Worm (Caenorhabditis elegans) whole organism, midembryonic: ENCODE measurements around the gene syx-18.

Source experiments
- T22C8.4 ChIP-seq: fragments of 200-800 bp; sonication (Bioruptor generic); IDR thresholded peaks from 2 replicates; pipeline ENCODE4 v1.3.6; 2022; ENCODE audit warnings: missing genetic modification characterization, missing compliant biosample characterization
- cog-1 ChIP-seq: sonication (generic microtip); optimal IDR thresholded peaks from 2 replicates; lab custom pipeline; 2016; ENCODE audit warnings: missing genetic modification characterization, missing compliant biosample characterization
- flt-1 ChIP-seq: fragments of 200-800 bp; sonication (Bioruptor generic); IDR thresholded peaks from 2 replicates; pipeline ENCODE4 v1.3.6; 2022; ENCODE audit warnings: missing genetic modification characterization, missing compliant biosample characterization
- klf-2 ChIP-seq: fragments of 200-800 bp; sonication (Bioruptor generic); conservative IDR thresholded peaks from 2 replicates; pipeline ENCODE4 v1.3.6; 2022; ENCODE audit warnings: missing genetic modification reagents, missing genetic modification characterization, missing compliant biosample characterization
- med-1 ChIP-seq: sonication (generic microtip); optimal IDR thresholded peaks from 2 replicates; lab custom pipeline; 2017; ENCODE audit warnings: missing genetic modification characterization, mild to moderate bottlenecking, missing compliant biosample characterization, antibody characterized with exemption, missing genetic modification reagents; ENCODE audit not compliant: insufficient read depth
- ref-1 ChIP-seq: fragments of 200-800 bp; sonication (Bioruptor generic); conservative IDR thresholded peaks from 2 replicates; pipeline ENCODE4 v1.3.6; 2022; ENCODE audit warnings: missing genetic modification reagents, missing genetic modification characterization, missing compliant biosample characterization
- tab-1 ChIP-seq: fragments of 200-800 bp; sonication (Bioruptor generic); IDR thresholded peaks from 2 replicates; pipeline ENCODE4 v1.3.6; 2022; ENCODE audit warnings: missing genetic modification characterization, missing compliant biosample characterization
- ztf-23 ChIP-seq: fragments of 200-800 bp; sonication (Bioruptor generic); IDR thresholded peaks from 2 replicates; pipeline ENCODE4 v1.3.6; 2022; ENCODE audit warnings: missing genetic modification reagents, missing genetic modification characterization, missing compliant biosample characterization
- ztf-29 ChIP-seq: fragments of 200-800 bp; sonication (Bioruptor generic); IDR thresholded peaks from 2 replicates; pipeline ENCODE4 v1.3.6; 2022; ENCODE audit warnings: missing genetic modification reagents, missing genetic modification characterization, missing compliant biosample characterization

syx-18 gene

ce11 chrV:6655174-6655573 lies at the start of gene syx-18:
TSS of gene syx-18 (minus strand) at chrV:6655449.
- TF ChIP-seq flt-1 (GFP tag; lab: Robert Waterston, UW), result no peak
- no peak for TF ChIP-seq klf-2 (GFP tag; lab: Robert Waterston, UW)
- no peak for TF ChIP-seq cog-1
- TF ChIP-seq ztf-29 (GFP tag; lab: Robert Waterston, UW), result no peak
- TF ChIP-seq T22C8.4 (GFP tag; lab: Robert Waterston, UW), result no peak
- TF ChIP-seq tab-1 (GFP tag; lab: Robert Waterston, UW), result no peak
- no peak for TF ChIP-seq ref-1

ce11 chrV:6704482-6704881 lies 49.2 kb upstream of the syx-18 start:
- TF ChIP-seq cog-1 (no peak), med-1 (no peak), ref-1 (no peak), flt-1 (GFP tag; lab: Robert Waterston, UW) (no peak)

- TF ChIP-seq flt-1 (GFP tag; lab: Robert Waterston, UW) (no peak), ztf-29 (GFP tag; lab: Robert Waterston, UW) (no peak), ztf-23 (GFP tag; lab: Robert Waterston, UW) (no peak), ref-1 (no peak), tab-1 (GFP tag; lab: Robert Waterston, UW) (no peak), klf-2 (GFP tag; lab: Robert Waterston, UW) (no peak), med-1 (no peak)
These were observed 47.4 kb upstream of the syx-18 start, which contains the start of gene era-1 for ce11 chrV:6702692-6703091. TSS of gene era-1 (plus strand) at chrV:6703057.

ce11 chrV:6699833-6700232 lies 44.6 kb upstream of the syx-18 start:
- TF ChIP-seq flt-1 (GFP tag; lab: Robert Waterston, UW) (no peak), klf-2 (GFP tag; lab: Robert Waterston, UW) (no peak), ref-1 (no peak), ztf-23 (GFP tag; lab: Robert Waterston, UW) (no peak), tab-1 (GFP tag; lab: Robert Waterston, UW) (no peak), ztf-29 (GFP tag; lab: Robert Waterston, UW) (no peak), cog-1 (no peak), med-1 (no peak), T22C8.4 (GFP tag; lab: Robert Waterston, UW) (no peak)

- TF ChIP-seq T22C8.4 (GFP tag; lab: Robert Waterston, UW), result no peak
- no peak for TF ChIP-seq ref-1
- no peak for TF ChIP-seq ztf-23 (GFP tag; lab: Robert Waterston, UW)
- no peak for TF ChIP-seq med-1
- no peak for TF ChIP-seq cog-1
- TF ChIP-seq tab-1 (GFP tag; lab: Robert Waterston, UW), result no peak
- no peak for TF ChIP-seq ztf-29 (GFP tag; lab: Robert Waterston, UW)
- TF ChIP-seq klf-2 (GFP tag; lab: Robert Waterston, UW), result no peak
- TF ChIP-seq flt-1 (GFP tag; lab: Robert Waterston, UW), result no peak
These were observed 43.8 kb upstream of the syx-18 start for ce11 chrV:6699021-6699420.

- TF ChIP-seq T22C8.4 (GFP tag; lab: Robert Waterston, UW), result no peak
- no peak for TF ChIP-seq med-1
- TF ChIP-seq ztf-29 (GFP tag; lab: Robert Waterston, UW), result no peak
- TF ChIP-seq ztf-23 (GFP tag; lab: Robert Waterston, UW), result no peak
- no peak for TF ChIP-seq cog-1
These were observed 42.3 kb upstream of the syx-18 start, which contains the start of gene W02F12.2 for ce11 chrV:6697552-6697951. TSS of gene W02F12.2 (minus strand) at chrV:6697652.

- TF ChIP-seq ref-1 (no peak), klf-2 (GFP tag; lab: Robert Waterston, UW) (no peak), flt-1 (GFP tag; lab: Robert Waterston, UW) (no peak), med-1 (no peak), T22C8.4 (GFP tag; lab: Robert Waterston, UW) (no peak), ztf-23 (GFP tag; lab: Robert Waterston, UW) (no peak), cog-1 (no peak), tab-1 (GFP tag; lab: Robert Waterston, UW) (no peak), ztf-29 (GFP tag; lab: Robert Waterston, UW) (no peak)
These were observed 39.4 kb upstream of the syx-18 start, which contains the start of gene W02F12.8 for ce11 chrV:6694668-6695067. TSS of gene W02F12.8 (minus strand) at chrV:6694768.

- TF ChIP-seq klf-2 (GFP tag; lab: Robert Waterston, UW) (no peak), flt-1 (GFP tag; lab: Robert Waterston, UW) (no peak), med-1 (no peak), tab-1 (GFP tag; lab: Robert Waterston, UW) (no peak), ztf-23 (GFP tag; lab: Robert Waterston, UW) (no peak)
These were observed 36.6 kb upstream of the syx-18 start, which contains the start of gene mtl-1 for ce11 chrV:6691813-6692351. TSS of gene mtl-1 (minus strand) at chrV:6691863.

- TF ChIP-seq tab-1 (GFP tag; lab: Robert Waterston, UW), result no peak
- TF ChIP-seq ref-1, result no peak
- no peak for TF ChIP-seq T22C8.4 (GFP tag; lab: Robert Waterston, UW)
- no peak for TF ChIP-seq ztf-29 (GFP tag; lab: Robert Waterston, UW)
- TF ChIP-seq ztf-23 (GFP tag; lab: Robert Waterston, UW), result no peak
- TF ChIP-seq klf-2 (GFP tag; lab: Robert Waterston, UW), result no peak
- TF ChIP-seq flt-1 (GFP tag; lab: Robert Waterston, UW), result no peak
- TF ChIP-seq cog-1, result no peak
- no peak for TF ChIP-seq med-1
These were observed 34.8 kb upstream of the syx-18 start for ce11 chrV:6690075-6690474.

- TF ChIP-seq med-1 (no peak), cog-1 (no peak), flt-1 (GFP tag; lab: Robert Waterston, UW) (no peak), ref-1 (no peak)
These were observed 33.1 kb upstream of the syx-18 start, which contains the start of gene K11G9.5 for ce11 chrV:6688392-6688791. TSS of gene K11G9.5 (minus strand) at chrV:6688492.

- TF ChIP-seq cog-1, result no peak
- TF ChIP-seq ref-1, result no peak
- TF ChIP-seq tab-1 (GFP tag; lab: Robert Waterston, UW), result no peak
- TF ChIP-seq ztf-29 (GFP tag; lab: Robert Waterston, UW), result no peak
- TF ChIP-seq klf-2 (GFP tag; lab: Robert Waterston, UW), result no peak
- TF ChIP-seq T22C8.4 (GFP tag; lab: Robert Waterston, UW), result no peak
- TF ChIP-seq ztf-23 (GFP tag; lab: Robert Waterston, UW), result no peak
- TF ChIP-seq med-1, result no peak
- no peak for TF ChIP-seq flt-1 (GFP tag; lab: Robert Waterston, UW)
These were observed 30.7 kb upstream of the syx-18 start for ce11 chrV:6685963-6686362.
